Fruit fly (Drosophila melanogaster) whole organism, embryonic: ENCODE results near the gene MRG15.

Experiments used
- Ada2b ChIP-seq: fragments of 200-800 bp; sonication (Bioruptor generic); IDR thresholded peaks from 2 replicates; pipeline ENCODE4 v1.3.6; 2022; ENCODE audit warnings: missing biosample characterization, missing genetic modification characterization
- Awh ChIP-seq: fragments of 200-800 bp; sonication (Bioruptor generic); IDR thresholded peaks from 2 replicates; pipeline ENCODE4, ENCODE4 v1.3.6; 2022; ENCODE audit warnings: missing biosample characterization, missing genetic modification characterization
- Bgb ChIP-seq: fragments of 200-800 bp; sonication (Bioruptor generic); IDR thresholded peaks from 2 replicates; pipeline ENCODE4 v1.3.6; 2022; ENCODE audit warnings: missing biosample characterization, missing genetic modification characterization; ENCODE audit not compliant: partially characterized antibody
- CG10979 ChIP-seq: fragments of 200-800 bp; sonication (Bioruptor generic); optimal IDR thresholded peaks from 2 replicates; lab custom pipeline; 2018; ENCODE audit warnings: missing biosample characterization, mild to moderate bottlenecking, missing genetic modification characterization, moderate library complexity
- CG11398 ChIP-seq: fragments of 200-800 bp; sonication (Bioruptor generic); optimal IDR thresholded peaks from 2 replicates; lab custom pipeline; 2016; ENCODE audit warnings: missing biosample characterization, missing genetic modification characterization
- CG11560 ChIP-seq: fragments of 200-800 bp; sonication (Bioruptor generic); IDR thresholded peaks from 3 replicates; pipeline ENCODE4 v1.3.6; 2022; ENCODE audit warnings: missing biosample characterization, missing genetic modification characterization
- CG12219 ChIP-seq: fragments of 200-800 bp; sonication (Bioruptor generic); optimal IDR thresholded peaks from 3 replicates; lab custom pipeline; 2018; ENCODE audit warnings: missing biosample characterization, mild to moderate bottlenecking, missing genetic modification characterization
- CG12659 ChIP-seq: fragments of 200-800 bp; sonication (Bioruptor generic); optimal IDR thresholded peaks from 3 replicates; lab custom pipeline; 2017; ENCODE audit warnings: mild to moderate bottlenecking, missing biosample characterization, missing genetic modification reagents, missing genetic modification characterization
- CG13424 ChIP-seq: fragments of 200-800 bp; sonication (Bioruptor generic); optimal IDR thresholded peaks from 2 replicates; lab custom pipeline; 2019; ENCODE audit warnings: missing biosample characterization, mild to moderate bottlenecking, missing genetic modification characterization, moderate library complexity
- CG13775 ChIP-seq: fragments of 200-800 bp; sonication (Bioruptor generic); optimal IDR thresholded peaks from 3 replicates; lab custom pipeline; 2017; ENCODE audit warnings: missing biosample characterization, mild to moderate bottlenecking, missing genetic modification characterization
- CG1603 ChIP-seq: fragments of 200-800 bp; sonication (Bioruptor generic); optimal IDR thresholded peaks from 2 replicates; lab custom pipeline; 2019; ENCODE audit warnings: missing biosample characterization, mild to moderate bottlenecking, missing genetic modification characterization, moderate library complexity
- CG17328 ChIP-seq: fragments of 200-800 bp; sonication (Bioruptor generic); IDR thresholded peaks from 2 replicates; pipeline ENCODE4 v1.3.6; 2022; ENCODE audit warnings: missing biosample characterization, missing genetic modification characterization
- CG17385 ChIP-seq: fragments of 200-800 bp; sonication (Bioruptor generic); optimal IDR thresholded peaks from 3 replicates; lab custom pipeline; 2018; ENCODE audit warnings: missing biosample characterization, mild to moderate bottlenecking, missing genetic modification characterization
- CG2712 ChIP-seq: fragments of 200-800 bp; optimal IDR thresholded peaks from 3 replicates; lab custom pipeline; 2019; ENCODE audit warnings: missing biosample characterization, mild to moderate bottlenecking, missing genetic modification characterization, moderate library complexity
- CG30403 ChIP-seq: fragments of 200-800 bp; sonication (Bioruptor generic); optimal IDR thresholded peaks from 3 replicates; lab custom pipeline; 2016; ENCODE audit warnings: missing biosample characterization, missing genetic modification characterization
- CG33557 ChIP-seq: fragments of 200-800 bp; sonication (Bioruptor generic); optimal IDR thresholded peaks from 2 replicates; lab custom pipeline; 2019; ENCODE audit warnings: missing biosample characterization, mild to moderate bottlenecking, missing genetic modification characterization, moderate library complexity
- CG3726 ChIP-seq: fragments of 200-800 bp; sonication (Bioruptor generic); IDR thresholded peaks from 3 replicates; pipeline ENCODE4, ENCODE4 v1.3.6; 2022; ENCODE audit warnings: missing biosample characterization, missing genetic modification characterization
- CG4617 ChIP-seq: fragments of 200-800 bp; sonication (Bioruptor generic); optimal IDR thresholded peaks from 3 replicates; lab custom pipeline; 2016; ENCODE audit warnings: missing biosample characterization, missing genetic modification characterization, borderline replicate concordance
- CG5245 ChIP-seq: fragments of 200-800 bp; sonication (Bioruptor generic); optimal IDR thresholded peaks from 3 replicates; lab custom pipeline; 2016; ENCODE audit warnings: missing biosample characterization, missing genetic modification characterization
- CG7271 ChIP-seq: fragments of 200-800 bp; sonication (Bioruptor generic); optimal IDR thresholded peaks from 2 replicates; lab custom pipeline; 2018; ENCODE audit warnings: missing biosample characterization, mild to moderate bottlenecking, missing genetic modification characterization, moderate library complexity
- CG7357 ChIP-seq: fragments of 200-800 bp; sonication (Bioruptor generic); IDR thresholded peaks from 3 replicates; pipeline ENCODE4 v1.3.6; 2022; ENCODE audit warnings: missing biosample characterization, missing genetic modification characterization
- CG7928 ChIP-seq: fragments of 200-800 bp; sonication (Bioruptor generic); optimal IDR thresholded peaks from 2 replicates; lab custom pipeline; 2017; ENCODE audit warnings: missing biosample characterization, mild to moderate bottlenecking, missing genetic modification characterization
- CG9817 ChIP-seq: fragments of 200-800 bp; sonication (Bioruptor generic); optimal IDR thresholded peaks from 2 replicates; lab custom pipeline; 2018; ENCODE audit warnings: missing biosample characterization, mild to moderate bottlenecking, missing genetic modification characterization, moderate library complexity
- CG9932 ChIP-seq: fragments of 200-800 bp; sonication (Bioruptor generic); IDR thresholded peaks from 2 replicates; pipeline ENCODE4 v1.3.6; 2022; ENCODE audit warnings: missing biosample characterization, missing genetic modification characterization
- CrebB ChIP-seq: fragments of 200-800 bp; sonication (Bioruptor generic); optimal IDR thresholded peaks from 3 replicates; lab custom pipeline; 2018; ENCODE audit warnings: missing biosample characterization, mild to moderate bottlenecking, missing genetic modification characterization
- Dek ChIP-seq: fragments of 200-800 bp; sonication (Bioruptor generic); optimal IDR thresholded peaks from 3 replicates; lab custom pipeline; 2019; ENCODE audit warnings: missing biosample characterization, mild to moderate bottlenecking, missing genetic modification characterization, moderate library complexity
- E2f2 ChIP-seq: fragments of 200-800 bp; sonication (Bioruptor generic); IDR thresholded peaks from 2 replicates; pipeline ENCODE4 v1.3.6; 2022; ENCODE audit warnings: missing biosample characterization, missing genetic modification characterization
- Fer1 ChIP-seq: fragments of 200-800 bp; sonication (Bioruptor generic); optimal IDR thresholded peaks from 2 replicates; lab custom pipeline; 2017; ENCODE audit warnings: missing biosample characterization, mild to moderate bottlenecking, missing genetic modification characterization
- Hr39 ChIP-seq: fragments of >200 bp; optimal IDR thresholded peaks from 2 replicates; lab custom pipeline; 2017
- Lhr ChIP-seq: fragments of 200-800 bp; sonication (Bioruptor generic); optimal IDR thresholded peaks from 3 replicates; lab custom pipeline; 2017; ENCODE audit warnings: mild to moderate bottlenecking, missing biosample characterization, missing genetic modification reagents, missing genetic modification characterization
- Mad ChIP-seq: fragments of 200-800 bp; sonication (Bioruptor generic); optimal IDR thresholded peaks from 2 replicates; lab custom pipeline; 2016; ENCODE audit warnings: missing biosample characterization, missing genetic modification characterization
- NK7.1 ChIP-seq: fragments of 200-800 bp; sonication (Bioruptor generic); optimal IDR thresholded peaks from 3 replicates; lab custom pipeline; 2016; ENCODE audit warnings: missing biosample characterization, missing genetic modification characterization
- Optix ChIP-seq: fragments of 200-800 bp; sonication (Bioruptor generic); IDR thresholded peaks from 3 replicates; pipeline ENCODE4 v1.3.6; 2022; ENCODE audit warnings: missing biosample characterization, missing genetic modification characterization
- Usf ChIP-seq: fragments of 200-800 bp; sonication (Bioruptor generic); optimal IDR thresholded peaks from 2 replicates; lab custom pipeline; 2017; ENCODE audit warnings: missing genotype, missing biosample characterization, missing genetic modification characterization
- cato ChIP-seq: fragments of 200-800 bp; sonication (Bioruptor generic); optimal IDR thresholded peaks from 2 replicates; lab custom pipeline; 2016; ENCODE audit warnings: missing biosample characterization, missing genetic modification characterization, borderline replicate concordance
- chm ChIP-seq: fragments of 200-800 bp; sonication (Bioruptor generic); IDR thresholded peaks from 2 replicates; pipeline ENCODE4 v1.3.6; 2022; ENCODE audit warnings: missing biosample characterization, missing genetic modification characterization
- cwo ChIP-seq: fragments of 200-800 bp; sonication (Bioruptor generic); optimal IDR thresholded peaks from 3 replicates; lab custom pipeline; 2017; ENCODE audit warnings: missing biosample characterization, missing genetic modification characterization, mild to moderate bottlenecking, moderate library complexity, missing genetic modification reagents
- da ChIP-seq: fragments of 200-800 bp; sonication (Bioruptor generic); optimal IDR thresholded peaks from 2 replicates; lab custom pipeline; 2016; ENCODE audit warnings: missing biosample characterization, missing genetic modification characterization
- dmrt11E ChIP-seq: fragments of 200-800 bp; sonication (Bioruptor generic); optimal IDR thresholded peaks from 3 replicates; lab custom pipeline; 2018; ENCODE audit warnings: missing biosample characterization, mild to moderate bottlenecking, missing genetic modification characterization, moderate library complexity
- insv ChIP-seq, 2 experiments: fragments of 200-800 bp; sonication (Bioruptor generic); optimal IDR thresholded peaks; 3 replicates each; lab custom pipeline; 2016 to 2018; ENCODE audit warnings: missing biosample characterization in 2 of 2, missing genetic modification characterization in 2 of 2
- lola ChIP-seq, 3 experiments: fragments of >200 bp in 2 of 3; fragments of 200-800 bp in 1 of 3; sonication (Bioruptor generic) in 1 of 3; optimal IDR thresholded peaks; 2 replicates each; lab custom pipeline; 2017 to 2019; ENCODE audit warnings: missing biosample characterization in 3 of 3, missing genetic modification characterization in 3 of 3, mild to moderate bottlenecking in 1 of 3, moderate library complexity in 1 of 3
- lov ChIP-seq, 2 experiments: fragments of 200-800 bp in 1 of 2; fragments of >200 bp in 1 of 2; sonication (Bioruptor generic) in 1 of 2; IDR thresholded peaks in 1 of 2; optimal IDR thresholded peaks in 1 of 2; 2 replicates in 1 of 2; 3 replicates in 1 of 2; pipeline versions ENCODE4 v1.3.6 to Lab custom; 2017 to 2022; ENCODE audit warnings: missing biosample characterization in 1 of 2, missing genetic modification characterization in 1 of 2
- mld ChIP-seq: fragments of 200-800 bp; sonication (Bioruptor generic); IDR thresholded peaks from 3 replicates; pipeline ENCODE4 v1.3.6; 2022; ENCODE audit warnings: missing biosample characterization, missing genetic modification characterization; ENCODE audit not compliant: partially characterized antibody
- pros ChIP-seq: fragments of 200-800 bp; sonication (Bioruptor generic); optimal IDR thresholded peaks from 3 replicates; lab custom pipeline; 2019; ENCODE audit warnings: missing biosample characterization, mild to moderate bottlenecking, missing genetic modification characterization, moderate library complexity
- ro ChIP-seq: fragments of 200-800 bp; sonication (Bioruptor generic); IDR thresholded peaks from 2 replicates; pipeline ENCODE4 v1.3.6; 2022; ENCODE audit warnings: missing biosample characterization, missing genetic modification characterization
- sim ChIP-seq: fragments of 200-800 bp; sonication (Bioruptor generic); IDR thresholded peaks from 2 replicates; pipeline ENCODE4 v1.3.6; 2022; ENCODE audit warnings: missing biosample characterization, missing genetic modification characterization
- slbo ChIP-seq: fragments of 200-800 bp; sonication (Bioruptor generic); IDR thresholded peaks from 2 replicates; pipeline ENCODE4 v1.3.6; 2022; ENCODE audit warnings: missing biosample characterization, missing genetic modification characterization
- trem ChIP-seq: fragments of 200-800 bp; optimal IDR thresholded peaks from 3 replicates; lab custom pipeline; 2019; ENCODE audit warnings: missing biosample characterization, mild to moderate bottlenecking, missing genetic modification characterization, moderate library complexity
- ttk ChIP-seq: fragments of 200-800 bp; sonication (Bioruptor generic); IDR thresholded peaks from 2 replicates; pipeline ENCODE4 v2.1.2; 2022; ENCODE audit warnings: missing biosample characterization, missing genetic modification characterization

MRG15 gene

DNA sequence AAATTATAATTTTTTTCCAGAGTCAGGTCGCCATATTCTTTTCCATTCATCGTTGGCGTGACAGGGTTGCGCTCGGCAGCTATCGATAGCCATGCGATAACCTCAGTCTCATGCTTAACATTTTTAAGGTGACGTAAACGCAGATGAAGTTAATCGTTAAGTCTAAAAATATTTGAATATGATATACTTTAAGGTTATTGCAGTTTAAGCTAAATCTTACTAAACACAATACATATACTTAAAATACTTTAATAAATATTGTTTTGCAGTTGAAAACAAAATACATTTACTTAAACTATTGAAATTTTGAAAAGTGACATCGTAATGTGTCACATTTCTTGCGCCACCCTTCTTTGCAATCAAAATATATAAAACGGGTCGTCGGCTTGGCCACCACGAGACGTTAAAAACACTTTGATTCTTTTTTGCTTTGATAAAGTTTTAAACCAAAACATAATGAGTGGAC is 2.7 kb downstream of the MRG15 start, which contains the start of the genes Cp190 and CG4338 (continued):
- TF ChIP-seq dmrt11E (peak; percentile 99), CG10979 (tag; lab: Kevin White, UChicago) (peak; percentile 98), CG30403 (peak; percentile 99), CG9817 (tag; lab: Kevin White, UChicago) (peak; percentile 99), CG2712 (tag; lab: Kevin White, UChicago) (peak; percentile 99), CG33557 (peak; percentile 99), CG4617 (GFP tag; lab: Kevin White, UChicago) (peak; percentile 98), CG5245 (GFP tag; lab: Kevin White, UChicago) (peak; percentile 93), CG1603 (peak; percentile 92), mld (GFP tag; lab: Robert Waterston, UW) (peak; percentile 45; the same call in 1 of the 3 replicates), E2f2 (GFP tag; lab: Robert Waterston, UW) (peak; percentile 85), CG17328 (GFP tag; lab: Robert Waterston, UW) (peak; percentile 96), cato (GFP tag; lab: Kevin White, UChicago) (peak; percentile 96), Bgb (peak; percentile 82), insv (GFP tag; optimal IDR thresholded peaks at IDR 0.05; lab: Kevin White, UChicago) (peak in 1 of 2 experiments; percentile 85), CG7271 (peak; percentile 96), chm (GFP tag; lab: Robert Waterston, UW) (peak; percentile 93), CG7357 (GFP tag; lab: Robert Waterston, UW) (peak; percentile 91), Fer1 (GFP tag; lab: Kevin White, UChicago) (peak; percentile 98), ttk (GFP tag; lab: Robert Waterston, UW) (peak; percentile 96), CG13424 (tag; lab: Kevin White, UChicago) (peak; percentile 99), CG13775 (GFP tag; lab: Kevin White, UChicago) (peak; percentile 99), CG12219 (GFP tag; lab: Kevin White, UChicago) (peak; percentile 97), CG11398 (GFP tag; lab: Kevin White, UChicago) (peak; percentile 74), CG12659 (GFP tag; lab: Kevin White, UChicago) (peak; percentile 99), Usf (GFP tag; lab: Kevin White, UChicago) (peak; percentile 95), lov (optimal IDR thresholded peaks at IDR 0.05; lab: Kevin White, UChicago) (no peak), lov (GFP tag; IDR thresholded peaks at IDR 0.05; lab: Robert Waterston, UW) (peak; percentile 94), CrebB (tag; lab: Kevin White, UChicago) (peak; percentile 98), sim (peak; percentile 91), slbo (peak; percentile 97), Awh (GFP tag; lab: Robert Waterston, UW) (peak; percentile 94), Ada2b (GFP tag; lab: Robert Waterston, UW) (peak; percentile 94), cwo (GFP tag; lab: Kevin White, UChicago) (peak; percentile 95), CG17385 (GFP tag; lab: Kevin White, UChicago) (peak; percentile 97), NK7.1 (GFP tag; lab: Kevin White, UChicago) (peak; percentile 86), lola (GFP tag; optimal IDR thresholded peaks at IDR 0.05; lab: Kevin White, UChicago) (peak in 1 of 3 experiments; percentile 99), Dek (tag; lab: Kevin White, UChicago) (peak; percentile 98), Mad (peak; percentile 94), CG11560 (tag; lab: Robert Waterston, UW) (peak; percentile 90), CG3726 (GFP tag; lab: Robert Waterston, UW) (peak; percentile 96), Lhr (GFP tag; lab: Kevin White, UChicago) (peak; percentile 91), da (peak; percentile 73), trem (peak; percentile 97), CG7928 (GFP tag; lab: Kevin White, UChicago) (peak; percentile 80), CG9932 (GFP tag; lab: Robert Waterston, UW) (peak; percentile 98), pros (GFP tag; lab: Kevin White, UChicago) (peak; percentile 88), Optix (GFP tag; lab: Robert Waterston, UW) (peak; percentile 69; the same call in 2 of the 3 replicates), ro (GFP tag; lab: Robert Waterston, UW) (peak; percentile 91), Hr39 (lab: Kevin White, UChicago) (no peak)
